Fruit fly (Drosophila melanogaster) whole organism, pupa: ENCODE data around the gene CG3448.
A peak's percentile ranks its signal among the peaks of the same experiment; 100 is the strongest.

Experiments
- CG10348 ChIP-seq: fragments of 200-800 bp; sonication (Bioruptor generic); IDR thresholded peaks from 2 replicates; pipeline ENCODE4 v1.3.6; 2022; ENCODE audit warnings: missing biosample characterization, missing genetic modification characterization
- CG15710 ChIP-seq: fragments of 200-800 bp; sonication (Bioruptor generic); optimal IDR thresholded peaks from 2 replicates; lab custom pipeline; 2018; ENCODE audit warnings: missing biosample characterization, mild to moderate bottlenecking, missing genetic modification characterization, moderate library complexity
- CG17806 ChIP-seq: fragments of 200-800 bp; sonication (Bioruptor generic); optimal IDR thresholded peaks from 2 replicates; lab custom pipeline; 2018; ENCODE audit warnings: missing biosample characterization, mild to moderate bottlenecking, missing genetic modification characterization, moderate library complexity
- CG32121 ChIP-seq: fragments of 200-800 bp; sonication (Bioruptor generic); IDR thresholded peaks from 2 replicates; pipeline ENCODE4 v1.3.6; 2022; ENCODE audit warnings: missing biosample characterization, missing genetic modification characterization
- CG4496 ChIP-seq: fragments of 200-800 bp; sonication (Bioruptor generic); IDR thresholded peaks from 3 replicates; pipeline ENCODE4 v1.3.6; 2022; ENCODE audit warnings: missing biosample characterization, missing genetic modification characterization
- EcR ChIP-seq: fragments of 200-800 bp; sonication (Bioruptor generic); optimal IDR thresholded peaks from 3 replicates; lab custom pipeline; 2019; ENCODE audit warnings: missing biosample characterization, missing genetic modification characterization, mild to moderate bottlenecking, moderate library complexity, missing genetic modification reagents
- Ets98B ChIP-seq: fragments of 200-800 bp; sonication (Bioruptor generic); IDR thresholded peaks from 2 replicates; pipeline ENCODE4 v1.3.6; 2022; ENCODE audit warnings: missing biosample characterization, missing genetic modification characterization
- Pif1A ChIP-seq: fragments of 200-800 bp; sonication (Bioruptor generic); optimal IDR thresholded peaks from 3 replicates; lab custom pipeline; 2016; ENCODE audit warnings: missing biosample characterization, missing genetic modification characterization
- Pif1B ChIP-seq: fragments of 200-800 bp; sonication (Bioruptor generic); optimal IDR thresholded peaks from 3 replicates; lab custom pipeline; 2016; ENCODE audit warnings: missing biosample characterization, missing genetic modification characterization
- Snoo ChIP-seq: fragments of 200-800 bp; sonication (Bioruptor generic); optimal IDR thresholded peaks from 3 replicates; lab custom pipeline; 2017; ENCODE audit warnings: missing biosample characterization, mild to moderate bottlenecking, missing genetic modification characterization, inconsistent platforms
- fd96Ca ChIP-seq: fragments of 200-800 bp; sonication (Bioruptor generic); IDR thresholded peaks from 3 replicates; pipeline ENCODE4 v1.3.6; 2022; ENCODE audit warnings: missing biosample characterization, missing genetic modification characterization
- rn ChIP-seq: fragments of 200-800 bp; sonication (Bioruptor generic); IDR thresholded peaks from 2 replicates; pipeline ENCODE4 v1.3.6; 2022; ENCODE audit warnings: missing biosample characterization, missing genetic modification characterization

- no peak for TF ChIP-seq CG32121
- TF ChIP-seq rn (GFP tag; lab: Robert Waterston, UW): no peak
- TF ChIP-seq Pif1A: no peak
- TF ChIP-seq Ets98B: no peak
- no peak for TF ChIP-seq CG4496 (GFP tag; lab: Robert Waterston, UW)
- no peak for TF ChIP-seq fd96Ca (GFP tag; lab: Robert Waterston, UW)
- TF ChIP-seq Pif1B (GFP tag; lab: Kevin White, UChicago): no peak
- TF ChIP-seq CG15710: no peak
- TF ChIP-seq CG10348 (GFP tag; lab: Robert Waterston, UW): no peak
- no peak for TF ChIP-seq Snoo (tag; lab: Kevin White, UChicago)
- peak; percentile 74 for TF ChIP-seq EcR
- TF ChIP-seq CG17806: no peak
Observed at dm6 chr3L:9499919-9500807, 48.8 kb upstream of the CG3448 start.
